Worm (Caenorhabditis elegans) whole organism, L4 larva: ENCODE results near the gene npr-8.

Experiments used
- F49E8.2 ChIP-seq: sonication (generic microtip); optimal IDR thresholded peaks from 2 replicates; lab custom pipeline; 2016; ENCODE audit warnings: missing compliant biosample characterization, mild to moderate bottlenecking, missing genetic modification characterization, borderline replicate concordance
- T26A8.4 ChIP-seq: fragments of 200-800 bp; sonication (Bioruptor generic); IDR thresholded peaks from 2 replicates; pipeline ENCODE4 v1.3.6; 2022; ENCODE audit warnings: missing genetic modification characterization, missing compliant biosample characterization
- Y75B8A.6 ChIP-seq: fragments of 200-800 bp; sonication (Bioruptor generic); IDR thresholded peaks from 2 replicates; pipeline ENCODE4 v1.3.6; 2022; ENCODE audit warnings: missing genetic modification reagents, missing genetic modification characterization, missing compliant biosample characterization
- ZK337.2 ChIP-seq: fragments of 200-800 bp; sonication (Bioruptor generic); IDR thresholded peaks from 2 replicates; pipeline ENCODE4 v1.3.6; 2022; ENCODE audit warnings: missing genetic modification reagents, missing genetic modification characterization, missing compliant biosample characterization
- ZK546.5 ChIP-seq, 2 experiments: sonication (generic microtip); optimal IDR thresholded peaks; 2 replicates each; lab custom pipeline; 2017; ENCODE audit warnings: missing biosample characterization in 2 of 2, missing genetic modification characterization in 2 of 2
- aha-1 ChIP-seq: fragments of 150-350 bp; peaks from one replicate; lab custom pipeline; 2014; ENCODE audit warnings: missing biosample characterization, missing genetic modification characterization
- aly-2 ChIP-seq: sonication (generic microtip); optimal IDR thresholded peaks from 2 replicates; lab custom pipeline; 2018; ENCODE audit warnings: missing biosample characterization, missing genetic modification characterization
- ama-1 ChIP-seq: fragments of 150-350 bp; optimal IDR thresholded peaks from 2 replicates; lab custom pipeline; 2014; ENCODE audit warnings: inconsistent platforms, mixed read lengths
- ceh-28 ChIP-seq: fragments of 150-350 bp; optimal IDR thresholded peaks from 2 replicates; lab custom pipeline; 2014; ENCODE audit warnings: missing biosample characterization, missing genetic modification reagents, missing genetic modification characterization
- egl-27 ChIP-seq: sonication (generic microtip); optimal IDR thresholded peaks from 3 replicates; lab custom pipeline; 2017; ENCODE audit warnings: missing biosample characterization, missing genetic modification reagents, missing genetic modification characterization
- egl-43 ChIP-seq: fragments of 200-800 bp; sonication (Bioruptor generic); IDR thresholded peaks from 2 replicates; pipeline ENCODE4 v1.3.6; 2022; ENCODE audit warnings: missing genetic modification reagents, missing genetic modification characterization, missing compliant biosample characterization
- hlh-11 ChIP-seq: fragments of 200-800 bp; sonication (Bioruptor generic); optimal IDR thresholded peaks from 2 replicates; lab custom pipeline; 2018; ENCODE audit warnings: mild to moderate bottlenecking, missing genetic modification characterization, missing compliant biosample characterization
- hlh-30 ChIP-seq: sonication (generic microtip); optimal IDR thresholded peaks from 2 replicates; lab custom pipeline; 2017; ENCODE audit warnings: antibody characterized with exemption, mild to moderate bottlenecking, missing genetic modification characterization, missing compliant biosample characterization; ENCODE audit not compliant: insufficient read depth
- lim-7 ChIP-seq: fragments of 200-800 bp; sonication (Bioruptor generic); IDR thresholded peaks from 2 replicates; pipeline ENCODE4 v1.3.6; 2022; ENCODE audit warnings: missing genetic modification characterization, missing compliant biosample characterization
- mdl-1 ChIP-seq, 2 experiments: fragments of 150-350 bp in 1 of 2; sonication (generic microtip) in 1 of 2; optimal IDR thresholded peaks; 2 replicates each; lab custom pipeline; 2014 to 2017; ENCODE audit warnings: missing biosample characterization in 2 of 2, missing genetic modification characterization in 2 of 2
- mdt-29 ChIP-seq: fragments of 200-800 bp; sonication (Bioruptor generic); IDR thresholded peaks from 2 replicates; pipeline ENCODE4 v1.3.6; 2022; ENCODE audit warnings: missing genetic modification reagents, missing genetic modification characterization, missing compliant biosample characterization
- mes-2 ChIP-seq: sonication (generic microtip); optimal IDR thresholded peaks from 2 replicates; lab custom pipeline; 2016; ENCODE audit warnings: missing genotype, mild to moderate bottlenecking, missing genetic modification characterization, missing compliant biosample characterization; ENCODE audit not compliant: poor library complexity, severe bottlenecking
- nhr-10 ChIP-seq: fragments of 150-350 bp; optimal IDR thresholded peaks from 2 replicates; lab custom pipeline; 2014; ENCODE audit warnings: missing biosample characterization, missing genetic modification characterization
- nhr-102 ChIP-seq: sonication (generic microtip); optimal IDR thresholded peaks from 2 replicates; lab custom pipeline; 2016; ENCODE audit warnings: mild to moderate bottlenecking, missing genetic modification characterization, moderate library complexity, missing compliant biosample characterization
- nhr-25 ChIP-seq: sonication (generic microtip); optimal IDR thresholded peaks from 2 replicates; lab custom pipeline; 2017; ENCODE audit warnings: missing genetic modification characterization, mild to moderate bottlenecking, missing compliant biosample characterization, antibody characterized with exemption, moderate library complexity, borderline replicate concordance; ENCODE audit not compliant: insufficient read depth
- nhr-28 ChIP-seq: fragments of 150-350 bp; optimal IDR thresholded peaks from 2 replicates; lab custom pipeline; 2014; ENCODE audit warnings: missing biosample characterization, missing genetic modification characterization
- nhr-42 ChIP-seq: fragments of 200-800 bp; sonication (Bioruptor generic); IDR thresholded peaks from 2 replicates; pipeline ENCODE4 v1.3.6; 2022; ENCODE audit warnings: missing genetic modification characterization, missing compliant biosample characterization
- nhr-77 ChIP-seq: fragments of 150-350 bp; optimal IDR thresholded peaks from 2 replicates; lab custom pipeline; 2014; ENCODE audit warnings: missing biosample characterization, missing genetic modification characterization
- php-3 ChIP-seq: fragments of 200-800 bp; sonication (Bioruptor generic); IDR thresholded peaks from 2 replicates; pipeline ENCODE4 v1.3.6; 2022; ENCODE audit warnings: missing genetic modification reagents, missing genetic modification characterization, missing compliant biosample characterization
- saeg-2 ChIP-seq: fragments of 200-800 bp; sonication (Bioruptor generic); IDR thresholded peaks from 2 replicates; pipeline ENCODE4 v1.3.6; 2022; ENCODE audit warnings: missing genetic modification reagents, missing genetic modification characterization, missing compliant biosample characterization
- sdz-12 ChIP-seq: fragments of 200-800 bp; sonication (Bioruptor generic); optimal IDR thresholded peaks from 2 replicates; lab custom pipeline; 2018; ENCODE audit warnings: mild to moderate bottlenecking, missing genetic modification characterization, missing compliant biosample characterization
- spr-3 ChIP-seq: fragments of 200-800 bp; sonication (Bioruptor generic); optimal IDR thresholded peaks from 2 replicates; lab custom pipeline; 2018; ENCODE audit warnings: mild to moderate bottlenecking, missing genetic modification characterization, missing compliant biosample characterization
- unc-62 ChIP-seq, 3 experiments: fragments of 150-350 bp in 1 of 3; sonication (generic microtip); optimal IDR thresholded peaks in 2 of 3; peaks in 1 of 3; 1 replicate in 1 of 3; 2 replicates in 2 of 3; lab custom pipeline; 2014 to 2017; ENCODE audit warnings: missing biosample characterization in 3 of 3, missing genetic modification characterization in 3 of 3, missing genetic modification reagents in 3 of 3, missing genotype in 1 of 3

Gene npr-8

DNA sequence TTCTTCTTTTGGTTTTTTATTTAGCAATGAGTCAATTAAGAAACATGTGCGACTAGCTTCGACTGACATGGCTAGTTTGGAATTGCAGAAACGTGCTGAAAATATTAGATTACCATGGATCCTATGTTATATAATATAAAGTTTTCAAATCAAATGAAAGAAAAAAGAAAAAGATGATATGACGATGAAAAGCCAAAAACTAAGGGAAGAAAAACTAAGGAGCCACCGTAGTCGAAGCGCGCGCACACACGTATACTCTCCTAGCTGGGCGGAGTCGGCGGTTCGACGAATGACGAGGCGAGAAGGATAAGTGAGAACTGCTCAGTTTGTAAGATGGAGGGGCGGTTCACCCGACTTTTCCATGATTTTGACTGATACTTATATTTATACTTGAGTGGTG, 47.7 kb downstream of the npr-8 start, which contains the start of gene mnm-2:
mnm-2 (minus strand) TSS at position 101 of the 400 bp plus-strand sequence.
- TF ChIP-seq egl-27 (tag; lab: Kevin White, UChicago) (no peak), ceh-28 (no peak)
- TF ChIP-seq, all 104 proteins: peak for 0

- TF ChIP-seq hlh-30 (tag; lab: Kevin White, UChicago) = peak; percentile 45
- no peak for TF ChIP-seq nhr-10
- TF ChIP-seq nhr-25 (tag; lab: Kevin White, UChicago) = peak; percentile 38
- TF ChIP-seq hlh-11 = peak; percentile 20
- TF ChIP-seq nhr-28 = peak; percentile 42
Measured at ce11 chrX:7430483-7430882, 53.4 kb downstream of the npr-8 start.

DNA sequence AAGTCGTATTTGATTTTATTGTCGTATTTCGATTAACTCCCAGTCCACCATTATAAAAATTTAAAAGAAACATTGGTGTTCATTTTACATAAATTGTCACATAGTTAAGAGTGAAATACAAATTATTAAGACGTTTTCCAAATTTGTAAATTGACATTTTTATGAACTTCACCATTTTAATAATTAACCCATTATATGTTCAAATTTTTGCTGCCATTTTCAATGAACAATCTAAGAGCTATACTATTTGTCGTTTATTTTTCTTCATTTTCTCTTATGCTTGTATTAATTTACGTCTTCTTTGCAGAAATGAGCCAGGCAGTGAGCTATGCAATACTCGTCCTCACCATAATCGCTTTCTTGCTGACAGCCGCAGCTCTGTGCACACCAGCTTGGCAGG, 54.1 kb downstream of the npr-8 start, which contains the start of gene clc-2:
clc-2 (plus strand) TSS at position 301 of the 400 bp plus-strand sequence.
- TF ChIP-seq T26A8.4 (GFP tag; lab: Robert Waterston, UW) = no peak
- no peak for TF ChIP-seq nhr-42 (GFP tag; lab: Robert Waterston, UW)
- no peak for TF ChIP-seq egl-27 (tag; lab: Kevin White, UChicago)
- no peak for TF ChIP-seq spr-3
- TF ChIP-seq lim-7 (GFP tag; lab: Robert Waterston, UW) = no peak
- no peak for TF ChIP-seq egl-43
- no peak for TF ChIP-seq hlh-30 (tag; lab: Kevin White, UChicago)
- no peak for TF ChIP-seq F49E8.2
- no peak for TF ChIP-seq sdz-12 (GFP tag; lab: Kevin White, UChicago)
- no peak for TF ChIP-seq Y75B8A.6 (GFP tag; lab: Robert Waterston, UW)
- no peak for TF ChIP-seq mes-2 (tag; lab: Kevin White, UChicago)
- no peak for TF ChIP-seq ama-1 (lab: Kevin White, UChicago)
- TF ChIP-seq php-3 (GFP tag; lab: Robert Waterston, UW) = no peak
- no peak for TF ChIP-seq hlh-11
- TF ChIP-seq saeg-2 (GFP tag; lab: Robert Waterston, UW) = no peak
- no peak for TF ChIP-seq mdl-1 (tag; optimal IDR thresholded peaks at IDR 0.05; lab: Kevin White, UChicago)

- TF ChIP-seq egl-43 = no peak
- TF ChIP-seq hlh-11 = no peak
- no peak for TF ChIP-seq ZK337.2 (GFP tag; lab: Robert Waterston, UW)
- TF ChIP-seq nhr-102 = no peak
- TF ChIP-seq aha-1 = no peak
- no peak for TF ChIP-seq aly-2
- no peak for TF ChIP-seq mdt-29
Measured at ce11 chrX:7433269-7433668, 56.2 kb downstream of the npr-8 start, which contains the start of gene clc-5. Gene clc-5, plus strand, starts transcription at chrX:7433569.

ce11 chrX:7436912-7437311, 59.8 kb downstream of the npr-8 start:
- TF ChIP-seq ZK546.5 (tag; optimal IDR thresholded peaks at IDR 0.05; lab: Kevin White, UChicago) (no peak), unc-62 (GFP tag; optimal IDR thresholded peaks at IDR 0.05 in 1 of 2; lab: Kevin White, UChicago) (peak in 1 of 2 experiments; percentile 76), unc-62 (tag; optimal IDR thresholded peaks at IDR 0.05; lab: Kevin White, UChicago) (no peak), hlh-30 (tag; lab: Kevin White, UChicago) (peak; percentile 74)
- TF ChIP-seq, all 104 proteins: peak for 2

DNA sequence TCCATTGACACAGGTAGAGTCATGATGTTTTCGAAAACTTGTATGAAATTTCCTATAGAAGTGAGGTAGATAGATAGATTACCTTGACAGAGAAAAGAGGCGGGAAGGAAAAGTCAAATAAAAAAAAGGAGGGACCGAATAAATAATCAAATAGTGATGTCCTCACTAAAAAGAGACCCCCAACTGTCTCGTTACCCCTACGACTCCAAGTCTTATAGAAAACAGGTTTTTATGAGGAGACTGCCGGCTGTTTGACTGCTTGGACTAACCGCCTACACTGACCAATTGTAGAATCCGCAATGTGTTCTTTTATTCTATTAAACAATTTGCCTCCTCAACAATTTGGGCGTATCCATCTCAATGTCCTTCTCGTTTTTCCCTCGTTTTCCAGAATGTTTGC, 60.8 kb downstream of the npr-8 start, which contains the start of gene C01C10.2:
C01C10.2 (minus strand) TSS at position 170 of the 400 bp plus-strand sequence.
- TF ChIP-seq nhr-77 (tag; lab: Kevin White, UChicago) = no peak
- TF ChIP-seq unc-62 (GFP tag; optimal IDR thresholded peaks at IDR 0.05 in 1 of 2; lab: Kevin White, UChicago) = peak in 1 of 2 experiments; percentile 25
- TF ChIP-seq unc-62 (tag; optimal IDR thresholded peaks at IDR 0.05; lab: Kevin White, UChicago) = no peak
